Fruit fly (Drosophila melanogaster) whole organism, adult: ENCODE measurements around the gene Torsin.

Experiments
- CG7045 ChIP-seq: fragments of 200-800 bp; sonication (Bioruptor generic); optimal IDR thresholded peaks from 2 replicates; lab custom pipeline; 2017; ENCODE audit warnings: missing biosample characterization, mild to moderate bottlenecking, missing genetic modification characterization
- bab1 ChIP-seq: fragments of 200-800 bp; sonication (Bioruptor generic); optimal IDR thresholded peaks from 3 replicates; lab custom pipeline; 2019; ENCODE audit warnings: missing biosample characterization, mild to moderate bottlenecking, missing genetic modification characterization, moderate library complexity
- cnc ChIP-seq, 2 experiments: fragments of >200 bp; optimal IDR thresholded peaks; 2 replicates each; lab custom pipeline; 2017
- tj ChIP-seq: fragments of 200-800 bp; sonication (Bioruptor generic); optimal IDR thresholded peaks from 3 replicates; lab custom pipeline; 2017; ENCODE audit warnings: missing biosample characterization, mild to moderate bottlenecking, missing genetic modification characterization, moderate library complexity

dm6 chrX:4649751-4650150, at the start of gene Torsin, which contains the start of gene Cbp80:
- TF ChIP-seq cnc (optimal IDR thresholded peaks at IDR 0.05; lab: Kevin White, UChicago) (no peak), CG7045 (GFP tag; lab: Kevin White, UChicago) (no peak), tj (GFP tag; lab: Kevin White, UChicago) (peak; percentile 86), bab1 (peak; percentile 63)
